Worm (Caenorhabditis elegans) whole organism, L4/young adult: ENCODE measurements around the gene F28F9.3.

Experiments
- W03F9.2 ChIP-seq: fragments of 150-350 bp; optimal IDR thresholded peaks from 2 replicates; lab custom pipeline; 2014; ENCODE audit warnings: missing biosample characterization, missing genetic modification characterization
- dao-5 ChIP-seq: sonication (generic microtip); optimal IDR thresholded peaks from 2 replicates; lab custom pipeline; 2016; ENCODE audit warnings: missing genotype, missing genetic modification characterization, moderate library complexity, missing compliant biosample characterization
- him-1 ChIP-seq: sonication (generic microtip); optimal IDR thresholded peaks from 2 replicates; lab custom pipeline; 2016; ENCODE audit warnings: missing genotype, missing genetic modification reagents, missing genetic modification characterization, missing compliant biosample characterization

The F28F9.3 gene

DNA sequence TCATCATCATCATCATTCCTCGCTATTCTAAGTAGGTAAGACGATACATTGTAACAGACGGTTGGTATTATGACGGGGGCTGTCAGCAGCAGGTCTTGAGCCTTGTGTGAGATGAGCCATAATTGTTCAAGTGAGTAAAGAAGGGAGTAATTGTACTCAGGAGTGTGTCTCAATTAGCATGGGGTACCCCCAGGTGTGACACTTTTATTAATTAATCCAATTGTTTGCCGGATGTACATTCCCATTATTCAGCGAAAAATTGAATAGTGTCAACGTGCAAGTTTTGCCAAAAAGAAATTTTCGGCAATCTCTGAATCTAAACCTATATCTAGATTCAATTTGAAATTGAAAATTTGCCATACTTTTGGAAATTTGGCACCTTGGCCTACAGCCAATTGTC, 22.3 kb downstream of the F28F9.3 start:
- TF ChIP-seq W03F9.2 (tag; lab: Kevin White, UChicago) (no peak), dao-5 (tag; lab: Kevin White, UChicago) (no peak), him-1 (no peak)

- no peak for TF ChIP-seq W03F9.2 (tag; lab: Kevin White, UChicago)
- no peak for TF ChIP-seq him-1
- no peak for TF ChIP-seq dao-5 (tag; lab: Kevin White, UChicago)
These were observed 26.9 kb downstream of the F28F9.3 start for ce11 chrIV:3853557-3853956.

ce11 chrIV:3854606-3855005, 27.9 kb downstream of the F28F9.3 start:
- no peak for TF ChIP-seq W03F9.2 (tag; lab: Kevin White, UChicago)
- TF ChIP-seq dao-5 (tag; lab: Kevin White, UChicago): no peak
- no peak for TF ChIP-seq him-1

DNA sequence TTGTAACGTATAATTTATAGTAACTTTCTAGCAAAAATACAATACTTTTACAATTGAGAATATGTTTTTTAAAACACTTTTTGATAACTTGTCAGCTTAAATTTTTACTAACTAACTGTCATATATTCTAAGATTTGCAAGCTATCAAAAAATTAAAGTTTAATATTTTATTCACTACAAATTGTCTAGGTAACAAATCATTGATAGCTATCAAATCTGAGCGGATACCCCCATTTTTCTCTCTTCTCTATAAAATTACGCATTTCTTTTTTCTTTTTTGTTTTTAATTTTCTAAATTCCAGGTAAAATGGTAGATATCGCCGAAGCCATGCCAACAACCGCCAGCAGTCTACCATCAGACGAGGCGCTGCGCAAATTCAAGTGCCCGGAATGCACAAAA, 28.9 kb downstream of the F28F9.3 start, which contains the start of gene zag-1:
zag-1 (plus strand) TSS at position 301 of the 400 bp plus-strand sequence.
- TF ChIP-seq him-1 (no peak), dao-5 (tag; lab: Kevin White, UChicago) (no peak), W03F9.2 (tag; lab: Kevin White, UChicago) (no peak)

- TF ChIP-seq W03F9.2 (tag; lab: Kevin White, UChicago): no peak
- no peak for TF ChIP-seq dao-5 (tag; lab: Kevin White, UChicago)
- no peak for TF ChIP-seq him-1
These were observed 29.5 kb downstream of the F28F9.3 start for ce11 chrIV:3856190-3856589.

DNA sequence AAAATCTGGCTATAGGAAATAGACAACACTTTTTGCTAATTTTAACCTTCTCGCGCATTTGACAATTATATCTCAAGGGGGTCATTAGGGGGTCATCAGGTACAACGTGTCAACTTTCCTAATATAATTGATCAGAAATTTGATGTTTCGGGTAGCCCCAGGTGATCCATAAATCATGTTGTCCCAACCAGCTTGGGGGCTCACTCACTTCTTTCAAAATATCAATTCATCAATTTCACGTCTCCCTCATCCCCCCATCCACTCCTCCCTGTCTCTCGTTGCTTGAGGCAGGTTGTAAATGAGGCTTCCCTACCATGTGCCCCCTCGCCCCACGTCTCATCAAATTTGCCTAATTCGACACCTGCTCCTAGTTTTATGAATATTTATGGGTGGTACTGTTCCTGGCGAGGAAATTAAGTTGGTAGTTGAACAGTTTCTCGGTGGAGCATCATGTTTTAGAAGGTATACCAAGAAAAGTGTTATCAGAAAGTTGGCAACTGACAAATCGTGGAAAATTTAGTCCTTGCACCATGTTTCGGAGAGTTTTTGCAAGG, 31.4 kb downstream of the F28F9.3 start:
- TF ChIP-seq W03F9.2 (tag; lab: Kevin White, UChicago) (no peak), him-1 (no peak), dao-5 (tag; lab: Kevin White, UChicago) (no peak)

DNA sequence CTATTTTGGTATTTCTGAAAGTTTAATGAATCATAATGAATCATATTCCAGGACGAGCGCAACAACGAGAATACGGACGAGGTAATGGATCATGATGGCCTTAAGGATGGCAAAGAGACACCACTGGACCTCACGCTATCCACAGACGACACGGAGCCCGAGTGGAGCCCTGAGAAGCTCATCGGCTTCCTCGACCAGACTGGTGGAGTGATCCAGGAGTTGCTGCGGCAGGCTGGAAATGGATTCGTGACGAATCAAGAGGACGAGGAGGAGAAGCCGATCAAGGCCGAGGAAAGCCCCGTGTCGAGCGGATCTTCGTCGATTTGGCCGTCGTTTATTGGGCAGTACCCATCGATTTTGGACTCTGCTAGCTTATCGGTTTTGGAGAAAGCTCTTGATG, 32.9 kb downstream of the F28F9.3 start:
- TF ChIP-seq W03F9.2 (tag; lab: Kevin White, UChicago) (no peak), dao-5 (tag; lab: Kevin White, UChicago) (no peak), him-1 (no peak)

- no peak for TF ChIP-seq W03F9.2 (tag; lab: Kevin White, UChicago)
- no peak for TF ChIP-seq him-1
- no peak for TF ChIP-seq dao-5 (tag; lab: Kevin White, UChicago)
These were observed 33.7 kb downstream of the F28F9.3 start for ce11 chrIV:3860419-3860818.

- no peak for TF ChIP-seq W03F9.2 (tag; lab: Kevin White, UChicago)
- TF ChIP-seq him-1: no peak
- no peak for TF ChIP-seq dao-5 (tag; lab: Kevin White, UChicago)
These were observed 36.3 kb downstream of the F28F9.3 start for ce11 chrIV:3862948-3863347.

- TF ChIP-seq dao-5 (tag; lab: Kevin White, UChicago) (no peak), him-1 (no peak), W03F9.2 (tag; lab: Kevin White, UChicago) (no peak)
These were observed 38.3 kb downstream of the F28F9.3 start, which contains the start of gene aat-8 for ce11 chrIV:3864944-3865343. Gene aat-8, minus strand, starts transcription at chrIV:3865044.

ce11 chrIV:3866018-3866417, 39.3 kb downstream of the F28F9.3 start:
- TF ChIP-seq him-1: no peak
- TF ChIP-seq W03F9.2 (tag; lab: Kevin White, UChicago): no peak
- TF ChIP-seq dao-5 (tag; lab: Kevin White, UChicago): no peak

- no peak for TF ChIP-seq W03F9.2 (tag; lab: Kevin White, UChicago)
- TF ChIP-seq dao-5 (tag; lab: Kevin White, UChicago): no peak
- TF ChIP-seq him-1: no peak
These were observed 40.6 kb downstream of the F28F9.3 start, which contains the start of gene F37C4.4 for ce11 chrIV:3867252-3867651. Gene F37C4.4, plus strand, starts transcription at chrIV:3867309.

ce11 chrIV:3869875-3870274, 43.2 kb downstream of the F28F9.3 start:
- TF ChIP-seq W03F9.2 (tag; lab: Kevin White, UChicago) (no peak), dao-5 (tag; lab: Kevin White, UChicago) (no peak), him-1 (no peak)

DNA sequence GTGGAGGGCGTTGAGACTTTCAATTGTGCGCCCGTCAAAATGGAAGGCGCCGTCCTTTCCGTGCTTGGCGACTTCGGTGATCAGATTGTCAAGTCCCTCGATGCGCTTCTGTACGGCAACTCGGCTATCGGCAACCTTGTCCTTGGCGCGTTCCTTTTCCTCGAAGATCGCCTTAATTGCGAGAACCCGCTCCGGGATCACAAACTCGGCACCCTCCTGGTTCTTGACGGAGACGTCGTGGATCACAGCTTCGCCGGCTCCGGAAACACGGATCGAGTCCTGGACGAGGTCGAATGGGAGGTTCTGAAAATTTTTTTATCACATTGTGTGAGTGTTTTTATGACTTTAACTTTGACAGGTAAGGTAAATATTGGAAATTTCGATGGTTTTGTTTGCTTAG, 46.5 kb downstream of the F28F9.3 start:
- TF ChIP-seq dao-5 (tag; lab: Kevin White, UChicago) (no peak), him-1 (no peak), W03F9.2 (tag; lab: Kevin White, UChicago) (no peak)

- no peak for TF ChIP-seq W03F9.2 (tag; lab: Kevin White, UChicago)
- no peak for TF ChIP-seq him-1
- no peak for TF ChIP-seq dao-5 (tag; lab: Kevin White, UChicago)
These were observed 47.0 kb downstream of the F28F9.3 start, which contains the start of gene F37C4.5 for ce11 chrIV:3873706-3874105. Gene F37C4.5, minus strand, starts transcription at chrIV:3873806.
